Fruit fly (Drosophila melanogaster): ENCODE data around the gene CG43679.

DNA sequence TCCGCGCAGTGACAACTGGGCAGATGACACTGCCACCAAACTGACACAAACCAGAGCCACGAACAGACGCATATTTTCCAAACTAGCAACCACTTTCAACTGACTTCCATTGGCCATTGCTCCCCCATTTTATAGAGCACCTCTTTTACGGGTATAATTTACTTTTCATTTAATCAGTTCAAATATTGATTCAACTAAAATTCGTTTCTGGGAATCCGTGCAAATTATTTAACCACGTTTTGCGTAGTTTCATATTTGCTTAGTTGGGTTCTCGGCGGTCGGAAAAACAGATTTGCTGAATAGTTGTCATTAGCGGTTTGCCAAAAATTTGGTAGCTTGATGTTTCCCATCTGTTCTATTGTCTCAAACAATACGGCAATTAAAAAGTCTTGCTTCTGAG, 10.4 kb upstream of the CG43679 start, which contains the start of gene CG13460:
- TF ChIP-seq CG6854 (GFP tag; optimal IDR thresholded peaks at IDR 0.05) (no peak), Eip93F (GFP tag; optimal IDR thresholded peaks at IDR 0.05) (no peak), CG3032 (tag; optimal IDR thresholded peaks at IDR 0.05) (no peak), eg (GFP tag; IDR thresholded peaks at IDR 0.05) (no peak), Lpt (GFP tag; optimal IDR thresholded peaks at IDR 0.05) (no peak), CG4318 (GFP tag; optimal IDR thresholded peaks at IDR 0.05) (no peak), CG11902 (GFP tag; optimal IDR thresholded peaks at IDR 0.05) (no peak), Blimp-1 (GFP tag; optimal IDR thresholded peaks at IDR 0.05) (no peak), CG11294 (GFP tag; IDR thresholded peaks at IDR 0.05) (no peak), spab (GFP tag; optimal IDR thresholded peaks at IDR 0.05) (no peak), CG9139 (GFP tag; optimal IDR thresholded peaks at IDR 0.05) (no peak), Hr38 (GFP tag; optimal IDR thresholded peaks at IDR 0.05) (no peak), CG34406 (GFP tag; optimal IDR thresholded peaks at IDR 0.05) (no peak), CG16779 (tag; optimal IDR thresholded peaks at IDR 0.05) (no peak)

Data from whole organism, prepupa.